Worm (Caenorhabditis elegans): Measurements from ENCODE around the gene madf-11.
A peak's percentile ranks its signal among the peaks of the same experiment; 100 is the strongest.

madf-11 gene

DNA sequence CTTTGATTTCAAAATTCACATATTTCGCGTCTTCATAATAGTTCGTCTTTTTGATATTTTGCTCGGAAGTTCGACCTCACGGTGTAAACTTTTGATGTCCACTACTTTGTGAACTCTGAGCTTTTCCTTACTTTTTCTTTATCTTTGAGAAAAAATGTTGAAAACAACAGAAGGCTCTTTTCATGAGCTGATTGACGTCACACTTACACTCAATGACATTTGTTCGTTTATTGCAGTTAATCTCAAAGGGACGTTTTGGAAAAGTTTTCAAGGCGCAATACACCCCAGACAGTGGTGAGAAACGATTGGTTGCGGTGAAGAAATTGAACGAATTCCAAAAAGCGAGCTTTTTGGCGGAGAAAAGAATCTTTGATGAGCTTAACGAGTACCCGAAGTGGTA is 25.9 kb upstream of the madf-11 start:
- TF ChIP-seq aly-1 (tag; optimal IDR thresholded peaks at IDR 0.05) (no peak), B0310.2 (tag; optimal IDR thresholded peaks at IDR 0.05) (no peak), ceh-36 (tag; optimal IDR thresholded peaks at IDR 0.05) (no peak), ama-1 (optimal IDR thresholded peaks at IDR 0.05) (no peak), hmbx-1 (tag; optimal IDR thresholded peaks at IDR 0.05) (no peak), flt-1 (GFP tag; IDR thresholded peaks at IDR 0.05) (no peak), tbx-11 (GFP tag; IDR thresholded peaks at IDR 0.05) (no peak), hnd-1 (tag; optimal IDR thresholded peaks at IDR 0.05) (no peak), scrt-1 (GFP tag; IDR thresholded peaks at IDR 0.05) (no peak), tra-4 (tag; optimal IDR thresholded peaks at IDR 0.05) (no peak)

- TF ChIP-seq sea-1 (GFP tag; conservative IDR thresholded peaks at IDR 0.05) (no peak), ama-1 (optimal IDR thresholded peaks at IDR 0.05) (no peak), ceh-36 (tag; optimal IDR thresholded peaks at IDR 0.05) (no peak), tbx-11 (GFP tag; IDR thresholded peaks at IDR 0.05) (no peak), flt-1 (GFP tag; IDR thresholded peaks at IDR 0.05) (no peak), hnd-1 (tag; optimal IDR thresholded peaks at IDR 0.05) (no peak), hmg-4 (GFP tag; optimal IDR thresholded peaks at IDR 0.05) (no peak), tra-4 (tag; optimal IDR thresholded peaks at IDR 0.05) (no peak), F13C5.2 (tag; optimal IDR thresholded peaks at IDR 0.05) (no peak), B0310.2 (tag; optimal IDR thresholded peaks at IDR 0.05) (no peak), scrt-1 (GFP tag; IDR thresholded peaks at IDR 0.05) (no peak), ceh-13 (GFP tag; optimal IDR thresholded peaks at IDR 0.05) (no peak), tbx-37 (GFP tag; conservative IDR thresholded peaks at IDR 0.05) (no peak)
Measured at ce11 chrIII:5624835-5625234, 21.5 kb upstream of the madf-11 start, which contains the start of gene daf-4. daf-4 (plus strand) TSS chrIII:5625135.

DNA sequence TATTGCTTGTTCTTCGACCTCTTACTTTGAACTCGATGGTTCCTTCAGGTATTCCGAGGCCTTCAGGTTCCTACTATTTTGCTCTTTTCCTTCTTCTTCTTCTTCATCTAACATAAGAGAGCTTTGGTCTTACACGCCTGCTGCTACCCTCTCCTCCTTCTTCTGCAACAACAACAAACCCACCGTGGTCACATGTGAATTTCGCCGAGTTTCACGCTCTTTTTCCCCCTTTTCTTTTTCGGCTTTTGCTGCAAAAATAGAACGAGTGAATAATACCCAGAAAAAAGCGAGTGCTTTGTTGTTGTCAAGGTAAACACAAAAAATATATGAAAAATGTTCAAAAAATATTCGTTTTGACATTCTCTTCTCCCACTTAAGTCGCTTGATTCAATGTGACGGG is 20.1 kb upstream of the madf-11 start:
- no peak for TF ChIP-seq tbx-37 (GFP tag; conservative IDR thresholded peaks at IDR 0.05)
- no peak for TF ChIP-seq scrt-1 (GFP tag; IDR thresholded peaks at IDR 0.05)
- TF ChIP-seq tbx-11 (GFP tag; IDR thresholded peaks at IDR 0.05): no peak

- TF ChIP-seq tbx-11 (GFP tag; IDR thresholded peaks at IDR 0.05): no peak
- no peak for TF ChIP-seq flt-1 (GFP tag; IDR thresholded peaks at IDR 0.05)
- TF ChIP-seq sea-1 (GFP tag; conservative IDR thresholded peaks at IDR 0.05): no peak
- TF ChIP-seq ets-7 (tag; optimal IDR thresholded peaks at IDR 0.05): no peak
- TF ChIP-seq hmbx-1 (tag; optimal IDR thresholded peaks at IDR 0.05): no peak
- no peak for TF ChIP-seq pes-1 (GFP tag; IDR thresholded peaks at IDR 0.05)
- no peak for TF ChIP-seq F13C5.2 (tag; optimal IDR thresholded peaks at IDR 0.05)
- TF ChIP-seq hmg-4 (GFP tag; optimal IDR thresholded peaks at IDR 0.05): no peak
- no peak for TF ChIP-seq tbx-37 (GFP tag; conservative IDR thresholded peaks at IDR 0.05)
Measured at ce11 chrIII:5622232-5623009, 19.1 kb upstream of the madf-11 start.

ce11 chrIII:5621236-5621635 is 17.9 kb upstream of the madf-11 start:
- TF ChIP-seq aly-1 (tag; optimal IDR thresholded peaks at IDR 0.05): no peak
- peak; percentile 9 for TF ChIP-seq hmg-4 (GFP tag; optimal IDR thresholded peaks at IDR 0.05)
- no peak for TF ChIP-seq flt-1 (GFP tag; IDR thresholded peaks at IDR 0.05)
- no peak for TF ChIP-seq tbx-37 (GFP tag; conservative IDR thresholded peaks at IDR 0.05)
- no peak for TF ChIP-seq ets-7 (tag; optimal IDR thresholded peaks at IDR 0.05)
- peak; percentile 8 for TF ChIP-seq F13C5.2 (tag; optimal IDR thresholded peaks at IDR 0.05)

- TF ChIP-seq hmg-4 (GFP tag; optimal IDR thresholded peaks at IDR 0.05): no peak
- TF ChIP-seq pes-1 (GFP tag; IDR thresholded peaks at IDR 0.05): no peak
- TF ChIP-seq scrt-1 (GFP tag; IDR thresholded peaks at IDR 0.05): no peak
- TF ChIP-seq ceh-13 (GFP tag; optimal IDR thresholded peaks at IDR 0.05): no peak
- no peak for TF ChIP-seq sea-1 (GFP tag; conservative IDR thresholded peaks at IDR 0.05)
- no peak for TF ChIP-seq B0310.2 (tag; optimal IDR thresholded peaks at IDR 0.05)
- TF ChIP-seq tbx-11 (GFP tag; IDR thresholded peaks at IDR 0.05): no peak
- TF ChIP-seq ets-7 (tag; optimal IDR thresholded peaks at IDR 0.05): no peak
- TF ChIP-seq ceh-36 (tag; optimal IDR thresholded peaks at IDR 0.05): no peak
- TF ChIP-seq tra-4 (tag; optimal IDR thresholded peaks at IDR 0.05): no peak
- no peak for TF ChIP-seq tbx-37 (GFP tag; conservative IDR thresholded peaks at IDR 0.05)
- no peak for TF ChIP-seq ama-1 (optimal IDR thresholded peaks at IDR 0.05)
- TF ChIP-seq hnd-1 (tag; optimal IDR thresholded peaks at IDR 0.05): no peak
- TF ChIP-seq aly-1 (tag; optimal IDR thresholded peaks at IDR 0.05): no peak
- TF ChIP-seq flt-1 (GFP tag; IDR thresholded peaks at IDR 0.05): no peak
Measured at ce11 chrIII:5620186-5620585, 16.9 kb upstream of the madf-11 start.

DNA sequence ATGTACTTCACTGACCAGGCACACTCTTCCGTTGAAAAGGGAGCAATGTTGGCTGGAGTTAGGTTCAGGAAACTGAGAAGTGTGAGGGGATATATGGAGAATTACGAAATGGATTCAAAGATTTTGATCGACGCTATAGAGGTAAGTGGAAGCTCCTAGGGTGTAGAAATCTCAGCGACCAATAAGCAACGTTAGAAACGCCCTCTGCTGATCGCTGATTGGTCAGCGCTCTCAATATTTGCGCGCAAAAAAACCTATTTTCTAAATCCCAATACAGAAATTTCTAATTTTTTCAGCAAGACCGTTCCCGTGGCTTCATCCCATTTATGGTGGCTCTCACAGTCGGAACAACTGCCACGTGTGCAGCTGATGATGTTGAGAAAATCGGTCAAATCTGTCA is 12.4 kb upstream of the madf-11 start:
- TF ChIP-seq B0310.2 (tag; optimal IDR thresholded peaks at IDR 0.05) (no peak), ceh-36 (tag; optimal IDR thresholded peaks at IDR 0.05) (no peak), ama-1 (optimal IDR thresholded peaks at IDR 0.05) (no peak)

ce11 chrIII:5614648-5615047 is 11.4 kb upstream of the madf-11 start, which contains the start of gene basl-1:
basl-1 (plus strand) TSS chrIII:5614948.
- TF ChIP-seq tbx-11 (GFP tag; IDR thresholded peaks at IDR 0.05): no peak
- TF ChIP-seq tra-4 (tag; optimal IDR thresholded peaks at IDR 0.05): no peak
- no peak for TF ChIP-seq aly-1 (tag; optimal IDR thresholded peaks at IDR 0.05)
- no peak for TF ChIP-seq flt-1 (GFP tag; IDR thresholded peaks at IDR 0.05)

Measured in whole organism, early embryonic.